Comparison of ENCODE assay signal across 1 worm cellular context in the genomic region with DNA sequence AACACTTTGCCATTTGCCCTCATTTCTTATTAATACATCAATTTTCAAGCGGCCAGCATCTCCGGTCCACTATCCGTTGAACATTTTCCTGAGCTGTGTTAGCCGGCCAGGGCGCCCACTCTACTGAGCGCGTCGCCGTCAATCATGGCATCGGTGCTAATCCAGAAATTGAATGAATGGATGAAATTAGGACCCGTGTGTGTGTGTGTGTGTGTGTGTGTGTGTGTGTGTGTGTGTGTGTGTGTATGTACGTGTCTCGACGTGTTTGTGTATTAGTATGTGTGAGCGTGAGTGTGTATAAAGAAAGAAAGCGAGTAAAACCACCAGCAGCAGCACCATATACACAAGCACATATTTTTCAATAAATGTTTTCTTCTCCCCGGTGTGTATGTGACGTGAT.
A peak's percentile ranks its signal among the peaks of the same experiment; 100 is the strongest.
TF ChIP-seq lines count a peak whose summit lies in the region.

No protein-coding gene starts in this region.

TF ChIP-seq in whole organism, L1 larva, 84 proteins besides CTCF, POLR2A, EP300 and RAD21 (continued from another document):
- TF ChIP-seq fkh-4 (tag; optimal IDR thresholded peaks at IDR 0.05; lab: Kevin White, UChicago; ENCODE audit: borderline replicate concordance): no peak
- peak in 1 of 2 experiments; percentile 3 for TF ChIP-seq lsy-2 (tag; optimal IDR thresholded peaks at IDR 0.05; lab: Kevin White, UChicago)
- no peak for TF ChIP-seq C16A3.4 (tag; optimal IDR thresholded peaks at IDR 0.05; lab: Kevin White, UChicago)
- TF ChIP-seq ces-1 (GFP tag; optimal IDR thresholded peaks at IDR 0.05; lab: Kevin White, UChicago): no peak
- no peak for TF ChIP-seq grh-1 (GFP tag; IDR thresholded peaks at IDR 0.05; lab: Robert Waterston, UW)
- TF ChIP-seq C34B4.2 (tag; optimal IDR thresholded peaks at IDR 0.05; lab: Kevin White, UChicago): no peak
- TF ChIP-seq ceh-90 (tag; optimal IDR thresholded peaks at IDR 0.05; lab: Kevin White, UChicago): no peak
- no peak for TF ChIP-seq pag-3 (tag; optimal IDR thresholded peaks at IDR 0.05; lab: Kevin White, UChicago; ENCODE audit: borderline replicate concordance, insufficient read depth)
- TF ChIP-seq hpl-2 (GFP tag; optimal IDR thresholded peaks at IDR 0.05; lab: Kevin White, UChicago): no peak
- no peak for TF ChIP-seq jun-1 (tag; optimal IDR thresholded peaks at IDR 0.05; lab: Kevin White, UChicago)
- no peak for TF ChIP-seq aha-1 (tag; optimal IDR thresholded peaks at IDR 0.05; lab: Kevin White, UChicago)
- TF ChIP-seq egl-13 (tag; optimal IDR thresholded peaks at IDR 0.05; lab: Kevin White, UChicago): peak; percentile 4
- peak; percentile 47 for TF ChIP-seq fkh-8 (tag; optimal IDR thresholded peaks at IDR 0.05; lab: Kevin White, UChicago)
- no peak for TF ChIP-seq lin-15B (tag; optimal IDR thresholded peaks at IDR 0.05; lab: Kevin White, UChicago)
- TF ChIP-seq ztf-4 (tag; optimal IDR thresholded peaks at IDR 0.05; lab: Kevin White, UChicago): no peak
- peak; percentile 7 for TF ChIP-seq nhr-71 (tag; optimal IDR thresholded peaks at IDR 0.05; lab: Kevin White, UChicago)
- no peak for TF ChIP-seq ama-1 (optimal IDR thresholded peaks at IDR 0.05; lab: Kevin White, UChicago)
- no peak for TF ChIP-seq hlh-4 (tag; optimal IDR thresholded peaks at IDR 0.05; lab: Kevin White, UChicago)
- no peak for TF ChIP-seq lir-3 (tag; optimal IDR thresholded peaks at IDR 0.05; lab: Kevin White, UChicago; ENCODE audit: poor library complexity)
- TF ChIP-seq lin-35 (GFP tag; optimal IDR thresholded peaks at IDR 0.05; lab: Kevin White, UChicago): no peak
- TF ChIP-seq nhr-90 (tag; optimal IDR thresholded peaks at IDR 0.05; lab: Kevin White, UChicago; ENCODE audit: poor library complexity): no peak
- no peak for TF ChIP-seq blmp-1 (tag; optimal IDR thresholded peaks at IDR 0.05; lab: Kevin White, UChicago)
- no peak for TF ChIP-seq pax-3 (tag; optimal IDR thresholded peaks at IDR 0.05; lab: Kevin White, UChicago)
- TF ChIP-seq lin-13 (GFP tag; optimal IDR thresholded peaks at IDR 0.05; lab: Kevin White, UChicago): no peak
- TF ChIP-seq ceh-88 (GFP tag; IDR thresholded peaks at IDR 0.05; lab: Robert Waterston, UW): no peak
- no peak for TF ChIP-seq xbp-1 (tag; optimal IDR thresholded peaks at IDR 0.05; lab: Kevin White, UChicago)
- TF ChIP-seq mef-2 (tag; optimal IDR thresholded peaks at IDR 0.05; lab: Kevin White, UChicago): no peak
- TF ChIP-seq unc-130 (tag; optimal IDR thresholded peaks at IDR 0.05; lab: Kevin White, UChicago): no peak
- TF ChIP-seq sup-37 (GFP tag; optimal IDR thresholded peaks at IDR 0.05; lab: Kevin White, UChicago): no peak
- TF ChIP-seq nhr-77 (tag; optimal IDR thresholded peaks at IDR 0.05; lab: Kevin White, UChicago): no peak
- no peak for TF ChIP-seq nhr-84 (tag; optimal IDR thresholded peaks at IDR 0.05; lab: Kevin White, UChicago)
- no peak for TF ChIP-seq efl-1 (optimal IDR thresholded peaks at IDR 0.05; lab: Kevin White, UChicago)
- no peak for TF ChIP-seq efl-1 (GFP tag; optimal IDR thresholded peaks at IDR 0.05 in 1 of 2; lab: Kevin White, UChicago)
- peak; percentile 2 for TF ChIP-seq snu-23 (GFP tag; optimal IDR thresholded peaks at IDR 0.05; lab: Kevin White, UChicago)
- no peak for TF ChIP-seq unc-86 (tag; optimal IDR thresholded peaks at IDR 0.05; lab: Kevin White, UChicago)
- no peak for TF ChIP-seq nhr-12 (tag; optimal IDR thresholded peaks at IDR 0.05; lab: Kevin White, UChicago)
- TF ChIP-seq zip-4 (GFP tag; optimal IDR thresholded peaks at IDR 0.05; lab: Kevin White, UChicago): no peak
- no peak for TF ChIP-seq dpl-1 (GFP tag; optimal IDR thresholded peaks at IDR 0.05; lab: Kevin White, UChicago)
- TF ChIP-seq nhr-76 (tag; optimal IDR thresholded peaks at IDR 0.05; lab: Kevin White, UChicago): no peak
- TF ChIP-seq alr-1 (tag; optimal IDR thresholded peaks at IDR 0.05; lab: Kevin White, UChicago; ENCODE audit: borderline replicate concordance): no peak
- TF ChIP-seq nhr-11 (tag; optimal IDR thresholded peaks at IDR 0.05; lab: Kevin White, UChicago): no peak
- TF ChIP-seq swsn-7 (tag; optimal IDR thresholded peaks at IDR 0.05; lab: Kevin White, UChicago): no peak
- TF ChIP-seq F16B12.6 (tag; optimal IDR thresholded peaks at IDR 0.05; lab: Kevin White, UChicago): no peak
- no peak for TF ChIP-seq irx-1 (tag; optimal IDR thresholded peaks at IDR 0.05; lab: Kevin White, UChicago)
- no peak for TF ChIP-seq rnt-1 (tag; optimal IDR thresholded peaks at IDR 0.05; lab: Kevin White, UChicago)
- peak in 1 of 3 experiments; percentile 12 for TF ChIP-seq ceh-82 (tag; optimal IDR thresholded peaks at IDR 0.05; lab: Kevin White, UChicago)
- TF ChIP-seq nhr-28 (tag; optimal IDR thresholded peaks at IDR 0.05; lab: Kevin White, UChicago): no peak
- TF ChIP-seq mdl-1 (tag; optimal IDR thresholded peaks at IDR 0.05; lab: Kevin White, UChicago): no peak
- no peak for TF ChIP-seq skn-1 (tag; optimal IDR thresholded peaks at IDR 0.05; lab: Kevin White, UChicago)
- no peak for TF ChIP-seq egl-27 (tag; optimal IDR thresholded peaks at IDR 0.05; lab: Kevin White, UChicago)
- peak; percentile 71 for TF ChIP-seq ceh-8 (GFP tag; optimal IDR thresholded peaks at IDR 0.05; lab: Kevin White, UChicago)
